Worm (Caenorhabditis elegans) whole organism, L4/young adult: ENCODE measurements around the gene Y69A2AR.50.

ENCODE experiments used
- W03F9.2 ChIP-seq: fragments of 150-350 bp; optimal IDR thresholded peaks from 2 replicates; lab custom pipeline; 2014; ENCODE audit warnings: missing biosample characterization, missing genetic modification characterization
- dao-5 ChIP-seq: sonication (generic microtip); optimal IDR thresholded peaks from 2 replicates; lab custom pipeline; 2016; ENCODE audit warnings: missing genotype, missing genetic modification characterization, moderate library complexity, missing compliant biosample characterization
- him-1 ChIP-seq: sonication (generic microtip); optimal IDR thresholded peaks from 2 replicates; lab custom pipeline; 2016; ENCODE audit warnings: missing genotype, missing genetic modification reagents, missing genetic modification characterization, missing compliant biosample characterization

DNA sequence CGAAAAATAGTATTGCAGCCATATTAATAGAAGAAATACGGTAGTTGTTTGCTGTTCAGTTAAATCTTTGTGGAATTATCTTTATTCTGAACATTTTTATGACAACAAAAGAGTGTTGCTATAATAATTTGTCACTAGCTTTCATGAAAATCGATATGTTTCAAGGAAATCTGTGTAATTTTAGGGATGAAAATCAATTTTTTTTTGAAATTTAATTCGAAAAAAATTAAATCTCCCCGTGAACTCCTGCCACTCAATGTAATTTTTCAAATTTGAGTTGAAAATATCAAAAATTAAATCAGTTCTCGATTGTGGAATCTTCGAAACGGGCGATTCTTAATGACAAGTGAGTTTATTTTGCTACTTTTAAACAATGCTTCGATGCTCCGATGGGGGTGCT, 813 bp upstream of the Y69A2AR.50 start, which contains the start of gene Y69A2AR.46:
- TF ChIP-seq W03F9.2 (tag; lab: Kevin White, UChicago) = no peak
- TF ChIP-seq dao-5 (tag; lab: Kevin White, UChicago) = no peak
- TF ChIP-seq him-1 (tag; lab: Kevin White, UChicago) = no peak
